Worm (Caenorhabditis elegans) whole organism, midembryonic: ENCODE measurements around the gene C01G10.4.

ENCODE experiments used
- T22C8.4 ChIP-seq: fragments of 200-800 bp; sonication (Bioruptor generic); IDR thresholded peaks from 2 replicates; pipeline ENCODE4 v1.3.6; 2022; ENCODE audit warnings: missing genetic modification characterization, missing compliant biosample characterization
- flt-1 ChIP-seq: fragments of 200-800 bp; sonication (Bioruptor generic); IDR thresholded peaks from 2 replicates; pipeline ENCODE4 v1.3.6; 2022; ENCODE audit warnings: missing genetic modification characterization, missing compliant biosample characterization
- med-1 ChIP-seq: sonication (generic microtip); optimal IDR thresholded peaks from 2 replicates; lab custom pipeline; 2017; ENCODE audit warnings: missing genetic modification characterization, mild to moderate bottlenecking, missing compliant biosample characterization, antibody characterized with exemption, missing genetic modification reagents; ENCODE audit not compliant: insufficient read depth
- tab-1 ChIP-seq: fragments of 200-800 bp; sonication (Bioruptor generic); IDR thresholded peaks from 2 replicates; pipeline ENCODE4 v1.3.6; 2022; ENCODE audit warnings: missing genetic modification characterization, missing compliant biosample characterization
- ztf-29 ChIP-seq: fragments of 200-800 bp; sonication (Bioruptor generic); IDR thresholded peaks from 2 replicates; pipeline ENCODE4 v1.3.6; 2022; ENCODE audit warnings: missing genetic modification reagents, missing genetic modification characterization, missing compliant biosample characterization

DNA sequence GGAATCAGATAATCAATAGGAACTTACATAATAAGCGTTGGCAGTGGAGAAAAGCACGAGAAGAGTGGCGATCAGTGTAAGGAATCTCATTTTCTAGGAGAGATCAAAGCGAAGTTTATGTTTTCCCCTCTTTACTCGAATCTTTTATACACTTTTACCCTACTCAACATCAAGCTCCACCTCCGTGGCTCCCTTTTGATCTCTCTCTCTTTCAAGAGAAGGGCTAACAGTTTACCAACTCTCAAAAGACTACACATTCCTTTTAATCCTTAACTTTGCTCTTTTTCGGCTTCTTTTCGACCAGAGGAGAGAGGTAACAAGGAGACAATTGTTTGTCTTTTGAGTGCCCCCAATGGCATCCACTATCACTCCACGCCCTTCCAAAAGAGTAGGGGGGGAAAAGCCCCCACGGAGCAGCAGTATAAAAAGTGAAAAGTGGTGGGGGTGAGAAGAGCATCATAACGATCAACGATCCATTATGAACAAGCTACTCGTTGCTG is 2.3 kb upstream of the C01G10.4 start, which contains the start of the genes C01G10.15 and C01G10.6:
- no peak for TF ChIP-seq flt-1 (GFP tag; lab: Robert Waterston, UW)
- TF ChIP-seq med-1 (GFP tag; lab: Kevin White, UChicago): no peak
- TF ChIP-seq T22C8.4 (GFP tag; lab: Robert Waterston, UW): no peak
- TF ChIP-seq tab-1: no peak
- TF ChIP-seq ztf-29 (GFP tag; lab: Robert Waterston, UW): no peak
